Fruit fly (Drosophila melanogaster): ENCODE measurements around the gene Gr97a.
A peak's percentile ranks its signal among the peaks of the same experiment; 100 is the strongest.

The Gr97a gene

DNA sequence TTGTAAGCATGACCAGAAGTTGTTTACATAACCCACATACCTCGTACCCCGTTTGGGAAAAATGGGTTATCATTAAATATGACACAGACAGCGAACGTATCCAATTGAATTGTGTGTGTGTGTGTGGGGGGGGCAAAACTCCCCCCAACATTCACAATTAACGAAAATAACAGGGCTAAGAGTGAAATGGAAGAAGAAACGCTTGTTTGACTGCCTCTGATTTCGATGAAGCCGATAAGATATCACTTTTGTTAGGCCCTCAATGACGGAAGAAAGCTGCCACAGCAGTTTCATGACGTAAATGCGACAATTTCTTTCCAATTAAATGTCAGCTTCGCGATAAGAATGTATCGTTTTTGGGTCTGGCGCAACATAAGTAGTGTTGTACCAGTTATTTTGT is 32.4 kb downstream of the Gr97a start:
- no peak for TF ChIP-seq ovo (GFP tag; optimal IDR thresholded peaks at IDR 0.05)
- no peak for TF ChIP-seq pad (GFP tag; optimal IDR thresholded peaks at IDR 0.05)
- TF ChIP-seq CG14711 (tag; optimal IDR thresholded peaks at IDR 0.05) = no peak
- TF ChIP-seq bab1 (GFP tag; optimal IDR thresholded peaks at IDR 0.05) = no peak
- TF ChIP-seq CG12768 (GFP tag; optimal IDR thresholded peaks at IDR 0.05) = no peak
- TF ChIP-seq Hr96 (GFP tag; optimal IDR thresholded peaks at IDR 0.05) = no peak
- TF ChIP-seq Clk (GFP tag; optimal IDR thresholded peaks at IDR 0.05) = no peak
- no peak for TF ChIP-seq CG5204 (GFP tag; optimal IDR thresholded peaks at IDR 0.05)
- TF ChIP-seq cnc (optimal IDR thresholded peaks at IDR 0.05) = no peak
- no peak for TF ChIP-seq Crg-1 (GFP tag; optimal IDR thresholded peaks at IDR 0.05)
- no peak for TF ChIP-seq Mnt (GFP tag; optimal IDR thresholded peaks at IDR 0.05)
- TF ChIP-seq cic (GFP tag; optimal IDR thresholded peaks at IDR 0.05) = no peak
- no peak for TF ChIP-seq kay (GFP tag; ENCODE audit: borderline replicate concordance)
- no peak for TF ChIP-seq CG33017 (tag; optimal IDR thresholded peaks at IDR 0.05)
- TF ChIP-seq toe (GFP tag; optimal IDR thresholded peaks at IDR 0.05) = no peak

DNA sequence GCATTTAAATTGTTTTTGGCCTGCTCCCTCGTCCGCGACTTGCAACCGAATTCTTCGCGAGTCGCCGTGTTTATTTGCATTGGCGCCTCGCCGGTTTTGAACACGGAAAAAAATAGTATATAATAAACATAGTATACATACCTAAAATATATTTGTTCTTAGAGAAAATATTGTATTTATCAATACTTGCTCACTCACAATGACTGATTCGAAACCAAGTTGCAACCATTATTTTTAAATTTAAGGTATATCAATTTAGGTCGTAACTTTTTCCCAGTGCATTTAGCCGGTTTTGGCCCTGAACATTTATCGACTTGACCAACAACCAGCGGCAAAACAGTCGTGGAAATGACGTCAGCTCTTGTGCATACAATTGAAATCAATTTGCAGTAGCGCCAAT is 37.9 kb downstream of the Gr97a start:
- TF ChIP-seq CG5204 (GFP tag; optimal IDR thresholded peaks at IDR 0.05) (no peak), cnc (optimal IDR thresholded peaks at IDR 0.05) (no peak), CG7045 (GFP tag; optimal IDR thresholded peaks at IDR 0.05) (peak; percentile 35), CG12768 (GFP tag; optimal IDR thresholded peaks at IDR 0.05) (no peak), bab1 (GFP tag; optimal IDR thresholded peaks at IDR 0.05) (peak; percentile 56), CG7101 (tag; optimal IDR thresholded peaks at IDR 0.05) (no peak), ovo (GFP tag; optimal IDR thresholded peaks at IDR 0.05) (no peak), pad (GFP tag; optimal IDR thresholded peaks at IDR 0.05) (no peak), toe (GFP tag; optimal IDR thresholded peaks at IDR 0.05) (no peak), Clk (GFP tag; optimal IDR thresholded peaks at IDR 0.05) (no peak), Crg-1 (GFP tag; optimal IDR thresholded peaks at IDR 0.05) (no peak), Hr96 (GFP tag; optimal IDR thresholded peaks at IDR 0.05) (no peak), CG1620 (GFP tag; optimal IDR thresholded peaks at IDR 0.05) (no peak), CG11617 (GFP tag; optimal IDR thresholded peaks at IDR 0.05) (no peak), CG14711 (tag; optimal IDR thresholded peaks at IDR 0.05) (peak; percentile 18), kay (GFP tag; ENCODE audit: borderline replicate concordance) (no peak), CG33017 (tag; optimal IDR thresholded peaks at IDR 0.05) (peak; percentile 24), tj (GFP tag; optimal IDR thresholded peaks at IDR 0.05) (peak; percentile 21), Mnt (GFP tag; optimal IDR thresholded peaks at IDR 0.05) (no peak), cic (GFP tag; optimal IDR thresholded peaks at IDR 0.05) (no peak)

DNA sequence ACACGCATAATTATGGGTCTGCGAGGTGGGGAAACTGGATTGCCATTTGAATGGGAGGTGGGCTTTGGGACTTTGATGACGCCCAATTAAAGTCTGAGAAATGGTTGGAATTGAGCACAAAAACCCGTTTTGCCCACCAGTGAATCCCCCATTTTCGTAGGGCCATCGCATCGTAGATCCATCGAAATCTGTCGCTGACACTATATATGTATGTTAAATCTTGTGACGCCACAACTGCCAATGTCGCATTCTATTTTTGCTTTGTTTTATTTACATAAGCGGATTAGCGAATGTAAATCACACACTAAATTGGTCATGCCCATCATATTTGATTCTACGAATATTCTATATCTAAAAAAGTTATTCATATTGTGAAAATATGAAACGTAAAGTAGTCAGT is 39.8 kb downstream of the Gr97a start:
- TF ChIP-seq cic (GFP tag; optimal IDR thresholded peaks at IDR 0.05) (no peak), toe (GFP tag; optimal IDR thresholded peaks at IDR 0.05) (no peak), CG33017 (tag; optimal IDR thresholded peaks at IDR 0.05) (no peak), pad (GFP tag; optimal IDR thresholded peaks at IDR 0.05) (no peak), tj (GFP tag; optimal IDR thresholded peaks at IDR 0.05) (no peak), CG11617 (GFP tag; optimal IDR thresholded peaks at IDR 0.05) (no peak), Hr96 (GFP tag; optimal IDR thresholded peaks at IDR 0.05) (no peak)

DNA sequence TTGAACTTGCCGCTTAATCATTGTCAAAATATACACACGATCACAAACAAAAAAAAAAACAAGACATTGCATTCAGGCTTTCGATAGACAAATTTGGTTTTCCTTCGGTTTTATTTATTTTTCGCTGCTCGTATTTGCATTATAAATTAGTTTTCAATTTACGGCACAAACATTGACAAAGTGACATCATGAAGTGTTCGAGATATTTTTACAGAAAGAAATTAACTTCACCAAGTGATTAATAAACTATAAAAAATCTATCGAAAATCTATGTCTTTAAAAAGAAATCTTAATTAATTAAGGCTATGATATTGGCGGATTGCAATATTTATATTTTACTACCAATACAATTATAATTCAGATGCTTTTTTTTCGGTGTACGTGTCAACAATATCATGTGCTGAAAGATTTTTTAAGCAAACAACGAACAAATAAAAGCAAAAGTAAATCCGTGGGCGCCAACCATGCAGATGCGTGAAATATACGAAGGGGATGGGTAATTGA is 42.4 kb downstream of the Gr97a start:
- TF ChIP-seq CG14711 (tag; optimal IDR thresholded peaks at IDR 0.05) (no peak), pad (GFP tag; optimal IDR thresholded peaks at IDR 0.05) (no peak), toe (GFP tag; optimal IDR thresholded peaks at IDR 0.05) (no peak), tj (GFP tag; optimal IDR thresholded peaks at IDR 0.05) (no peak), CG33017 (tag; optimal IDR thresholded peaks at IDR 0.05) (no peak), kay (GFP tag; ENCODE audit: borderline replicate concordance) (peak; percentile 15), CG12768 (GFP tag; optimal IDR thresholded peaks at IDR 0.05) (no peak)

DNA sequence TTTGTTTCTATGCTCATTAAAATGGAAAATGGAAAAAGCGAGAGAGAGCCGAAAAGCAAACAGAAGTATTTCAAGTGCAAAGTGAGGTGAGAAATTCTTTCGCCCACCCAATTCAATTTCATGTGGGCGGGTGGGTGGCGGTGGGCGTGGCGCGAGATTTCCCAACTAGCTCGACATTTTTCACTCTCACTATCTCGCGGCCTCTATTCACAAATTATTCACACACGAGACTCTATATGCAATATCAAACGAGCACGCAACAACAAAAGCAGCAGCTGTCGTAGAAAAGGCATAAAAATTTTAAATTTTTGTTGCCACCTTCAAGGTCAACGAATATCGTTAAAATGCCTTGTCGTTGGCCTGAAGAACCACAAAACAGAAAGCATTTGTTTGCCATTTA is 47.4 kb downstream of the Gr97a start:
- TF ChIP-seq cic (GFP tag; optimal IDR thresholded peaks at IDR 0.05) (no peak), CG1620 (GFP tag; optimal IDR thresholded peaks at IDR 0.05) (no peak), ovo (GFP tag; optimal IDR thresholded peaks at IDR 0.05) (no peak), cnc (optimal IDR thresholded peaks at IDR 0.05) (no peak), CG7101 (tag; optimal IDR thresholded peaks at IDR 0.05) (no peak), toe (GFP tag; optimal IDR thresholded peaks at IDR 0.05) (no peak), CG5204 (GFP tag; optimal IDR thresholded peaks at IDR 0.05) (no peak), Mnt (GFP tag; optimal IDR thresholded peaks at IDR 0.05) (no peak), Crg-1 (GFP tag; optimal IDR thresholded peaks at IDR 0.05) (no peak), CG12768 (GFP tag; optimal IDR thresholded peaks at IDR 0.05) (no peak), CG7045 (GFP tag; optimal IDR thresholded peaks at IDR 0.05) (no peak), kay (GFP tag; ENCODE audit: borderline replicate concordance) (no peak), CG33017 (tag; optimal IDR thresholded peaks at IDR 0.05) (no peak), bab1 (GFP tag; optimal IDR thresholded peaks at IDR 0.05) (no peak), Clk (GFP tag; optimal IDR thresholded peaks at IDR 0.05) (no peak), tj (GFP tag; optimal IDR thresholded peaks at IDR 0.05) (no peak), CG11617 (GFP tag; optimal IDR thresholded peaks at IDR 0.05) (no peak), CG14711 (tag; optimal IDR thresholded peaks at IDR 0.05) (no peak), pad (GFP tag; optimal IDR thresholded peaks at IDR 0.05) (no peak)

DNA sequence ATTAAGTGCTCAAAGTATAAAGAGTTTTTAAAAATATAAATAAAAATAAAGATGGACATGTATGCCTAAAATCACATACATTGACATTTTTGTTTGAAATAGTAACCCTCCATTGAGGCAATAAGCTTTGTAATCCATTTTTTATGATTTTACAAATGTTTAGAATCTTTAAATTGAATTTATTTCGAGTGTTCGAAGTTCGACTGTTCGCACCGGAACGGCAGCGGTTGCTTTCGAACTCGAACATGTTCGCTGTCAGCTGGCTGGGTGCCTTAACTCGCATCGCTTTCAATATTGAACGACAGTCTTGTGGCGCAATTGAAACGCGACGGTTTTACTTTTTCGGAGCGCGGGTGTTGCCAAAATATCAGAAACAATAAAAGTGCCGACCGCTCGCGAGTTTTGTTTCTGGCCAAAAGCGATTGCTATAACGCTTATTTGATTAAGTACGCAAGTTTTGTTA is 50.8 kb downstream of the Gr97a start, which contains the start of gene CG46339:
CG46339 (plus strand) TSS at position 299 of the 463 bp plus-strand sequence.
- TF ChIP-seq pad (GFP tag; optimal IDR thresholded peaks at IDR 0.05) (peak; percentile 40), Mnt (GFP tag; optimal IDR thresholded peaks at IDR 0.05) (peak; percentile 59), CG1620 (GFP tag; optimal IDR thresholded peaks at IDR 0.05) (peak; percentile 18), CG5204 (GFP tag; optimal IDR thresholded peaks at IDR 0.05) (peak; percentile 37), Crg-1 (GFP tag; optimal IDR thresholded peaks at IDR 0.05) (peak; percentile 75), CG14711 (tag; optimal IDR thresholded peaks at IDR 0.05) (no peak), cic (GFP tag; optimal IDR thresholded peaks at IDR 0.05) (peak; percentile 57), Clk (GFP tag; optimal IDR thresholded peaks at IDR 0.05) (peak; percentile 11), CG12768 (GFP tag; optimal IDR thresholded peaks at IDR 0.05) (peak; percentile 49), cnc (optimal IDR thresholded peaks at IDR 0.05) (peak in 1 of 2 experiments; percentile 69), ovo (GFP tag; optimal IDR thresholded peaks at IDR 0.05) (peak; percentile 50), CG7045 (GFP tag; optimal IDR thresholded peaks at IDR 0.05) (peak; percentile 52), tj (GFP tag; optimal IDR thresholded peaks at IDR 0.05) (peak; percentile 75), CG11617 (GFP tag; optimal IDR thresholded peaks at IDR 0.05) (peak; percentile 78), CG33017 (tag; optimal IDR thresholded peaks at IDR 0.05) (peak; percentile 50), bab1 (GFP tag; optimal IDR thresholded peaks at IDR 0.05) (peak; percentile 38), kay (GFP tag; ENCODE audit: borderline replicate concordance) (peak; percentile 38), toe (GFP tag; optimal IDR thresholded peaks at IDR 0.05) (no peak), CG7101 (tag; optimal IDR thresholded peaks at IDR 0.05) (peak; percentile 54), Hr96 (GFP tag; optimal IDR thresholded peaks at IDR 0.05) (peak; percentile 6)
